Worm (Caenorhabditis elegans): ENCODE results near the gene T28C6.7.

- TF ChIP-seq pqm-1 (tag; optimal IDR thresholded peaks at IDR 0.05) (no peak), nfya-1 (tag; optimal IDR thresholded peaks at IDR 0.05; ENCODE audit: insufficient read depth) (peak; percentile 66), nhr-23 (tag; optimal IDR thresholded peaks at IDR 0.05) (no peak), ceh-16 (tag; optimal IDR thresholded peaks at IDR 0.05) (no peak), fos-1 (tag; optimal IDR thresholded peaks at IDR 0.05) (no peak), elt-1 (tag; optimal IDR thresholded peaks at IDR 0.05) (no peak), unc-62 (GFP tag; optimal IDR thresholded peaks at IDR 0.05) (no peak), jun-1 (tag; optimal IDR thresholded peaks at IDR 0.05) (no peak), lin-39 (tag; optimal IDR thresholded peaks at IDR 0.05) (peak; percentile 64)
Measured at ce11 chrIV:8796246-8796645, 31.4 kb upstream of the T28C6.7 start.
